Worm (Caenorhabditis elegans): ENCODE results near the gene C12D12.1.

Gene C12D12.1

ce11 chrX:3488993-3489392, 10.1 kb upstream of the C12D12.1 start, which contains the start of gene C12D12.3 (continued):
- TF ChIP-seq zfh-2 (GFP tag; conservative IDR thresholded peaks at IDR 0.05): no peak
- no peak for TF ChIP-seq tbp1 (GFP tag; optimal IDR thresholded peaks at IDR 0.05)

- TF ChIP-seq Y95B8A.8 (GFP tag; IDR thresholded peaks at IDR 0.05) (no peak), F49E8.2 (tag; optimal IDR thresholded peaks at IDR 0.05; ENCODE audit: insufficient read depth) (no peak), nhr-90 (tag; optimal IDR thresholded peaks at IDR 0.05) (no peak), egl-44 (GFP tag; IDR thresholded peaks at IDR 0.05) (no peak), aptf-3 (GFP tag; IDR thresholded peaks at IDR 0.05) (no peak), lsl-1 (GFP tag; optimal IDR thresholded peaks at IDR 0.05) (no peak), unc-62 (GFP tag; optimal IDR thresholded peaks at IDR 0.05) (no peak), ztf-3 (GFP tag; optimal IDR thresholded peaks at IDR 0.05) (no peak), nhr-179 (tag; optimal IDR thresholded peaks at IDR 0.05) (no peak), let-526 (GFP tag; IDR thresholded peaks at IDR 0.05) (no peak), mxl-1 (tag; optimal IDR thresholded peaks at IDR 0.05) (no peak), tbp1 (GFP tag; optimal IDR thresholded peaks at IDR 0.05) (no peak), F10E7.11 (tag; optimal IDR thresholded peaks at IDR 0.05) (no peak)
These were observed 6.6 kb upstream of the C12D12.1 start for ce11 chrX:3492431-3492830.

ce11 chrX:3494634-3495033, 4.4 kb upstream of the C12D12.1 start:
- TF ChIP-seq Y95B8A.8 (GFP tag; IDR thresholded peaks at IDR 0.05) (no peak), attf-3 (GFP tag; conservative IDR thresholded peaks at IDR 0.05) (no peak), K12H6.12 (tag; optimal IDR thresholded peaks at IDR 0.05) (no peak), C06A6.2 (GFP tag; conservative IDR thresholded peaks at IDR 0.05) (no peak), B0261.1 (tag; optimal IDR thresholded peaks at IDR 0.05) (no peak), nhr-179 (tag; optimal IDR thresholded peaks at IDR 0.05) (no peak)

- TF ChIP-seq ZK185.1 (tag; optimal IDR thresholded peaks at IDR 0.05; ENCODE audit: poor library complexity, severe bottlenecking) (no peak), dox-1 (GFP tag; IDR thresholded peaks at IDR 0.05) (no peak), mel-28 (tag; optimal IDR thresholded peaks at IDR 0.05; ENCODE audit: borderline replicate concordance) (no peak), bed-1 (GFP tag; IDR thresholded peaks at IDR 0.05) (no peak), lin-26 (GFP tag; IDR thresholded peaks at IDR 0.05) (no peak), nfya-1 (tag; optimal IDR thresholded peaks at IDR 0.05; ENCODE audit: borderline replicate concordance, insufficient read depth) (no peak), F57C9.4 (tag; optimal IDR thresholded peaks at IDR 0.05) (no peak), T07F8.4 (tag; optimal IDR thresholded peaks at IDR 0.05) (no peak), hmg-20 (GFP tag; IDR thresholded peaks at IDR 0.05) (no peak), F52B5.7 (tag; optimal IDR thresholded peaks at IDR 0.05) (no peak), B0336.3 (GFP tag; IDR thresholded peaks at IDR 0.05) (no peak), cebp-1 (GFP tag; IDR thresholded peaks at IDR 0.05) (no peak), cebp-1 (tag; optimal IDR thresholded peaks at IDR 0.05) (no peak), sea-2 (GFP tag; IDR thresholded peaks at IDR 0.05) (no peak), K12H6.12 (tag; optimal IDR thresholded peaks at IDR 0.05) (no peak)
These were observed 3.3 kb upstream of the C12D12.1 start, which contains the start of gene glt-1 for ce11 chrX:3495776-3496175. glt-1 (plus strand) TSS chrX:3496026.

ce11 chrX:3499867-3500266, 814 bp downstream of the C12D12.1 start:
- TF ChIP-seq atf-7 (tag; optimal IDR thresholded peaks at IDR 0.05) (no peak), mcd-1 (GFP tag; IDR thresholded peaks at IDR 0.05) (no peak), lsy-27 (tag; optimal IDR thresholded peaks at IDR 0.05; ENCODE audit: borderline replicate concordance, insufficient read depth) (no peak), efl-1 (GFP tag; optimal IDR thresholded peaks at IDR 0.05) (no peak), pha-4 (tag; optimal IDR thresholded peaks at IDR 0.05) (no peak), attf-3 (GFP tag; conservative IDR thresholded peaks at IDR 0.05) (no peak), unc-62 (GFP tag; optimal IDR thresholded peaks at IDR 0.05) (no peak), cebp-1 (GFP tag; IDR thresholded peaks at IDR 0.05) (no peak), cebp-1 (tag; optimal IDR thresholded peaks at IDR 0.05) (peak; percentile 22), tlf-1 (GFP tag; optimal IDR thresholded peaks at IDR 0.05) (no peak), sptf-2 (GFP tag; optimal IDR thresholded peaks at IDR 0.05) (no peak), ekl-4 (GFP tag; IDR thresholded peaks at IDR 0.05) (no peak), B0336.3 (GFP tag; IDR thresholded peaks at IDR 0.05) (no peak), ceh-40 (GFP tag; IDR thresholded peaks at IDR 0.05) (no peak), nhr-80 (tag; optimal IDR thresholded peaks at IDR 0.05) (peak; percentile 23), gei-17 (GFP tag; optimal IDR thresholded peaks at IDR 0.05) (no peak)

Measured in whole organism, young adult.